Fruit fly (Drosophila melanogaster): Measurements from ENCODE around the gene CG31265.

DNA sequence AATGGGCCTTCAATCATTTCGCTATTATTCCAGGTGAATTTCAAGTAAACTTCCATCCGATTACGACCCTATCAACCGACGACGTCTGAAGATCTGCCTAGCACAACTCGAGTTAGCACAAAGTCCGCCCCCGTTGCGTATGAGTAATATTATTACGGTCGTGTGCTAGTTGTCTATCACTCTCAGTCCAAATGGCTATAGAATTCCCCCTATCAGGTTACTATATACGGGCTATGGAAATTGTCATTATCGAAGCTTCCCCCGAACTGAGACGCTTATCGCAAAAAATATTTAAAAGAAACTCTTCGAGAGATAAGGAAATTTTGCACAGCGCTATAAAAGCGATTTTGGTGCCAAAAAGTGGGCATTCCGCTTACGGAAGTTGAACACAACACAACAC, 7.7 kb downstream of the CG31265 start, which contains the start of gene CG5246:
- TF ChIP-seq h (optimal IDR thresholded peaks at IDR 0.05) (no peak), ttk (optimal IDR thresholded peaks at IDR 0.05) (no peak)
